Fruit fly (Drosophila melanogaster): Measurements from ENCODE around the gene CG34057.

DNA sequence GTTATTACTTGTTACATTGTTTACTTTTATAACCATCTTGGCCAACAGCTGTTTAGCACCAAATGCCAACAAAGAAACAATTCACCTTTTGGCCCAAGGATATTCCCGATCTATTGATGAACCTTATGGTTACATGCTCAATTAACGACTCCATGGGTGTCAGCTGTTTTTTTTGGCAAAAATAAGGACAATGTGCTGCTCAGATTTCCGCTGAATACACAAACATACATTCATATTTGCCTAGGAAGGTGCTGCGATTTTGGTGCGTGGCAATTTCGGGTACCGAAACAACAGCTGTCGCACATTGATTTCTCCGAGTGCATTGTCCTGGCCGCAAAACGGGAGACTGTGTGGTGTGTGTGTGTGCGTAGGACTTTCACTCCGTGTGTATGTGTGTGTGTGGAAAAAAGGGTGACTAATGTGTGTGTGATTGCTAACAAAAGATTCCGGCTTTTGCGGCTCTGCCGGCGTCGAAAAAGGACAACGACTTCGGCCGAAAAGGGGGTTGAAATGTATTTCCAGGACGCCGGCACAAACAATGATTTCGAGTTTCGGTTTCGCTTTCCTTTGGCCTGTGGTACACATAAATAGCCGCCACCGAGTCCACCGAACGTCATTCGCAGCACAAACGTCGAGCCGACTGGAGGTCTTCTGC is 11.5 kb downstream of the CG34057 start, which contains the start of gene nerfin-1:
- TF ChIP-seq CG4318 (GFP tag; optimal IDR thresholded peaks at IDR 0.05) (no peak), CG16779 (tag; optimal IDR thresholded peaks at IDR 0.05) (no peak), CG6808 (GFP tag; optimal IDR thresholded peaks at IDR 0.05) (no peak), Gug (GFP tag; IDR thresholded peaks at IDR 0.05) (no peak), salr (GFP tag; optimal IDR thresholded peaks at IDR 0.05) (no peak), Hr38 (GFP tag; optimal IDR thresholded peaks at IDR 0.05) (no peak)
